Fruit fly (Drosophila melanogaster): ENCODE measurements around the gene CG7142.

- TF ChIP-seq CG12605 (GFP tag; IDR thresholded peaks at IDR 0.05), result no peak
- no peak for TF ChIP-seq CG13204 (GFP tag; optimal IDR thresholded peaks at IDR 0.05)
Measured at dm6 chr3R:18294488-18294887, 15.2 kb upstream of the CG7142 start.
